6 fruit fly cellular contexts compared by ENCODE assay signal in the genomic region with DNA sequence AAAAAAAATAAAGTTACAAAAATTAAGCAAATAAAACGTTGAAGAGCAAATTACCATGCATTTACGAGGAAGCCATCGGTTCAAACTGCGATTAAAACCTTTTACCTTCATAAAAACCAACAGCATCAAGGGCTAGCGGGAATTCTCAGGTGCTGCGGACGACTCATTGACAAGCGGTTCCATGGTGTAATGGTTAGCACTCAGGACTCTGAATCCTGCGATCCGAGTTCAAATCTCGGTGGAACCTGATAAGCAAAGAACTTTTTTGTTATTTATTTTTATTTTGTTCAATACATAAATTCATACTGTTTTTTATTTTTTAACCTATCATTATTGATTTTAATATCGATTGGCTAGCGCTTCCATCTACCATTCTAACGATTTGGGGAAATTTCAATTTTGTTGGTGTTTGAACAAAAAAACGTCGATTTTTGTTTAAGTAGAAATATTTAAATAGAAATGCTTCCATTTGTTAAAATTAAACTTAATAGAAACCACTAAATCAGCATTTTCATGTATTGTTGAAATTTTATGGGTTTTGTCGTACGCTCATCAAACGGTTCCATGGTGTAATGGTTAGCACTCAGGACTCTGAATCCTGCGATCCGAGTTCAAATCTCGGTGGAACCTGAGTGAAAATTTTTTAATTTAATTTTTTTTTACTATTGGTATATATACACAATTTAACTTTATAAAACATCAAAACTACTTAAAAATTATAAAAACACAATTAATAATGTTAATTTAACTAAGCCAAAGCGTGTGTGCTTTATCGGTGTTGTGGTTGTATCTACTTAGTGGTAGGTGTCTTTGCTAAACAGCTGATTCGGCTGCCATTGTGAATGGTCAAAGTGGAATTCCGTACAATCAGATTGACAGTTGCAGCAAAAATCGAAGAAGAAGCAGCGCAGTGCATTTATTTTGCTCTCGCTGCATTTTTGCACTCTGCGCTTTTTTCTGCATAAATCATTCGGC.
TF ChIP-seq lines count a peak whose summit lies in the region.

A gene (plus strand): TSS at position 880 of the 975 bp plus-strand sequence.

- TF ChIP-seq CTCF in S2 (optimal IDR thresholded peaks at IDR 0.05; lab: Kevin White, UChicago): peak; percentile 1 to 30
- peak; percentile 49 for TF ChIP-seq CTCF in whole organism, embryonic (GFP tag; optimal IDR thresholded peaks at IDR 0.05; lab: Kevin White, UChicago)

TF ChIP-seq in whole organism, adult, 20 proteins besides CTCF, POLR2A, EP300 and RAD21:
- TF ChIP-seq CG7045 (GFP tag; optimal IDR thresholded peaks at IDR 0.05; lab: Kevin White, UChicago) (no peak), ovo (GFP tag; optimal IDR thresholded peaks at IDR 0.05; lab: Kevin White, UChicago) (peak; percentile 60), kay (GFP tag; lab: Kevin White, UChicago; ENCODE audit: borderline replicate concordance) (peak; percentile 68), bab1 (GFP tag; optimal IDR thresholded peaks at IDR 0.05; lab: Kevin White, UChicago) (peak; percentile 83), CG33017 (tag; optimal IDR thresholded peaks at IDR 0.05; lab: Kevin White, UChicago) (no peak), tj (GFP tag; optimal IDR thresholded peaks at IDR 0.05; lab: Kevin White, UChicago) (peak; percentile 99), Mnt (GFP tag; optimal IDR thresholded peaks at IDR 0.05; lab: Kevin White, UChicago) (peak; percentile 53), toe (GFP tag; optimal IDR thresholded peaks at IDR 0.05; lab: Kevin White, UChicago) (no peak)

TF ChIP-seq in whole organism, embryonic, 481 proteins besides CTCF, POLR2A, EP300 and RAD21 (continues in another document):
- TF ChIP-seq CG42726 (GFP tag; IDR thresholded peaks at IDR 0.05; lab: Robert Waterston, UW; ENCODE audit: partially characterized antibody): peak; percentile 88
- peak; percentile 89 for TF ChIP-seq mld (GFP tag; IDR thresholded peaks at IDR 0.05; lab: Robert Waterston, UW; ENCODE audit: partially characterized antibody)
- TF ChIP-seq her (GFP tag; optimal IDR thresholded peaks at IDR 0.05; lab: Kevin White, UChicago): no peak
- peak; percentile 76 for TF ChIP-seq phol (tag; optimal IDR thresholded peaks at IDR 0.05; lab: Kevin White, UChicago)
- peak; percentile 5 for TF ChIP-seq kni (GFP tag; optimal IDR thresholded peaks at IDR 0.05; lab: Kevin White, UChicago)
- TF ChIP-seq Bgb (GFP tag; IDR thresholded peaks at IDR 0.05; lab: Robert Waterston, UW; ENCODE audit: partially characterized antibody): peak; percentile 69
- no peak for TF ChIP-seq TFAM (GFP tag; optimal IDR thresholded peaks at IDR 0.05; lab: Kevin White, UChicago)
- TF ChIP-seq stwl (tag; optimal IDR thresholded peaks at IDR 0.05; lab: Kevin White, UChicago): peak; percentile 55
- TF ChIP-seq ind (GFP tag; optimal IDR thresholded peaks at IDR 0.05; lab: Kevin White, UChicago): no peak
- peak; percentile 54 for TF ChIP-seq CG12391 (tag; optimal IDR thresholded peaks at IDR 0.05; lab: Kevin White, UChicago)
- no peak for TF ChIP-seq CG4730 (GFP tag; IDR thresholded peaks at IDR 0.05; lab: Robert Waterston, UW)
- peak; percentile 39; the same call in 1 of the 2 replicates for TF ChIP-seq unc-4 (GFP tag; IDR thresholded peaks at IDR 0.05; lab: Robert Waterston, UW; ENCODE audit: partially characterized antibody)
- no peak for TF ChIP-seq grau (tag; optimal IDR thresholded peaks at IDR 0.05; lab: Kevin White, UChicago)
- peak; percentile 50; the same call in 1 of the 3 replicates for TF ChIP-seq CG34224 (GFP tag; IDR thresholded peaks at IDR 0.05; lab: Robert Waterston, UW; ENCODE audit: partially characterized antibody)
- TF ChIP-seq usp (GFP tag; optimal IDR thresholded peaks at IDR 0.05; lab: Kevin White, UChicago): no peak
- TF ChIP-seq bcd (GFP tag; optimal IDR thresholded peaks at IDR 0.05; lab: Kevin White, UChicago): no peak

TF ChIP-seq in whole organism, prepupa, 60 proteins besides CTCF, POLR2A, EP300 and RAD21 (continues in another document):
- TF ChIP-seq CG31627 (GFP tag; optimal IDR thresholded peaks at IDR 0.05; lab: Kevin White, UChicago) (no peak), CG3919 (GFP tag; optimal IDR thresholded peaks at IDR 0.05; lab: Kevin White, UChicago) (no peak), Eip93F (GFP tag; optimal IDR thresholded peaks at IDR 0.05; lab: Kevin White, UChicago) (peak; percentile 6), svp (GFP tag; lab: Kevin White, UChicago) (peak; percentile 64), CG32006 (GFP tag; optimal IDR thresholded peaks at IDR 0.05; lab: Kevin White, UChicago) (no peak), Blimp-1 (GFP tag; optimal IDR thresholded peaks at IDR 0.05; lab: Kevin White, UChicago) (no peak), Eip78C (GFP tag; lab: Kevin White, UChicago) (no peak), Hr4 (GFP tag; optimal IDR thresholded peaks at IDR 0.05; lab: Kevin White, UChicago) (no peak), CG4318 (GFP tag; optimal IDR thresholded peaks at IDR 0.05; lab: Kevin White, UChicago) (no peak), dac (GFP tag; optimal IDR thresholded peaks at IDR 0.05; lab: Kevin White, UChicago) (no peak), CG11294 (GFP tag; IDR thresholded peaks at IDR 0.05; lab: Robert Waterston, UW) (no peak), spab (GFP tag; optimal IDR thresholded peaks at IDR 0.05; lab: Kevin White, UChicago) (no peak), CG15336 (GFP tag; IDR thresholded peaks at IDR 0.05; lab: Robert Waterston, UW) (peak; percentile 9; the same call in 1 of the 2 replicates), CG11762 (GFP tag; optimal IDR thresholded peaks at IDR 0.05; lab: Kevin White, UChicago; ENCODE audit: insufficient read depth) (no peak), Eip75B (GFP tag; optimal IDR thresholded peaks at IDR 0.05; lab: Kevin White, UChicago) (no peak), dsx (GFP tag; optimal IDR thresholded peaks at IDR 0.05; lab: Kevin White, UChicago; ENCODE audit: poor library complexity, severe bottlenecking) (peak; percentile 58), fd85E (GFP tag; optimal IDR thresholded peaks at IDR 0.05; lab: Kevin White, UChicago) (no peak), ss (GFP tag; optimal IDR thresholded peaks at IDR 0.05; lab: Kevin White, UChicago) (no peak), esn (GFP tag; optimal IDR thresholded peaks at IDR 0.05; lab: Kevin White, UChicago) (no peak)

TF ChIP-seq in whole organism, pupa, 21 proteins besides CTCF, POLR2A, EP300 and RAD21:
- TF ChIP-seq CG8159 (tag; optimal IDR thresholded peaks at IDR 0.05; lab: Kevin White, UChicago) (no peak), Pif1B (GFP tag; optimal IDR thresholded peaks at IDR 0.05; lab: Kevin White, UChicago) (no peak), CG12605 (GFP tag; IDR thresholded peaks at IDR 0.05; lab: Robert Waterston, UW) (no peak), D1 (tag; optimal IDR thresholded peaks at IDR 0.05; lab: Kevin White, UChicago) (peak; percentile 9)

TF ChIP-seq in whole organism, wandering third instar larva, 38 proteins besides CTCF, POLR2A, EP300 and RAD21:
- TF ChIP-seq Rel (GFP tag; optimal IDR thresholded peaks at IDR 0.05; lab: Kevin White, UChicago) (no peak), Rel (tag; optimal IDR thresholded peaks at IDR 0.05; lab: Kevin White, UChicago) (peak; percentile 39), Sp1 (GFP tag; optimal IDR thresholded peaks at IDR 0.05; lab: Kevin White, UChicago) (no peak), Myc (optimal IDR thresholded peaks at IDR 0.05; lab: Kevin White, UChicago) (no peak), lola (GFP tag; optimal IDR thresholded peaks at IDR 0.05; lab: Kevin White, UChicago) (no peak), sage (GFP tag; optimal IDR thresholded peaks at IDR 0.05; lab: Kevin White, UChicago) (peak; percentile 12), N (GFP tag; optimal IDR thresholded peaks at IDR 0.05; lab: Kevin White, UChicago) (no peak), CG9705 (GFP tag; optimal IDR thresholded peaks at IDR 0.05; lab: Kevin White, UChicago) (no peak), Hr78 (GFP tag; optimal IDR thresholded peaks at IDR 0.05; lab: Kevin White, UChicago) (no peak), psq (GFP tag; optimal IDR thresholded peaks at IDR 0.05; lab: Kevin White, UChicago) (no peak), GATAd (GFP tag; optimal IDR thresholded peaks at IDR 0.05; lab: Kevin White, UChicago) (no peak), CrebA (GFP tag; optimal IDR thresholded peaks at IDR 0.05; lab: Kevin White, UChicago; ENCODE audit: borderline replicate concordance) (peak; percentile 72), tai (GFP tag; optimal IDR thresholded peaks at IDR 0.05; lab: Kevin White, UChicago) (no peak), h (GFP tag; optimal IDR thresholded peaks at IDR 0.05; lab: Kevin White, UChicago) (no peak), Jra (GFP tag; optimal IDR thresholded peaks at IDR 0.05; lab: Kevin White, UChicago) (no peak), CG32264 (GFP tag; optimal IDR thresholded peaks at IDR 0.05; lab: Kevin White, UChicago) (no peak), fru (GFP tag; optimal IDR thresholded peaks at IDR 0.05; lab: Kevin White, UChicago) (no peak), OdsH (GFP tag; optimal IDR thresholded peaks at IDR 0.05; lab: Kevin White, UChicago) (no peak), brk (GFP tag; optimal IDR thresholded peaks at IDR 0.05; lab: Kevin White, UChicago) (peak; percentile 13), Hr83 (GFP tag; optimal IDR thresholded peaks at IDR 0.05; lab: Kevin White, UChicago; ENCODE audit: poor library complexity, severe bottlenecking) (no peak), usp (GFP tag; optimal IDR thresholded peaks at IDR 0.05; lab: Kevin White, UChicago) (no peak), Hnf4 (GFP tag; optimal IDR thresholded peaks at IDR 0.05; lab: Kevin White, UChicago) (no peak), pan (optimal IDR thresholded peaks at IDR 0.05; lab: Kevin White, UChicago) (no peak)
TF ChIP-seq in whole organism, wandering third instar larva: peak in this region for 4.
